Comparison of ENCODE assay signal across 1 fruit fly cellular context in genomic region chr2L:19142176-19142870, dm6.
TF ChIP-seq lines count a peak whose summit lies in the region.

No protein-coding gene starts in this region.

TF ChIP-seq in whole organism, embryonic, 481 proteins besides CTCF, POLR2A, EP300 and RAD21 (continued from another document):
- TF ChIP-seq ci (GFP tag; IDR thresholded peaks at IDR 0.05; lab: Robert Waterston, UW) = no peak
- no peak for TF ChIP-seq CG30403 (GFP tag; optimal IDR thresholded peaks at IDR 0.05; lab: Kevin White, UChicago)
- TF ChIP-seq MBD-R2 (GFP tag; IDR thresholded peaks at IDR 0.05; lab: Robert Waterston, UW) = no peak
- no peak for TF ChIP-seq ems (GFP tag; optimal IDR thresholded peaks at IDR 0.05; lab: Kevin White, UChicago)
- no peak for TF ChIP-seq CG34224 (GFP tag; IDR thresholded peaks at IDR 0.05; lab: Robert Waterston, UW; ENCODE audit: partially characterized antibody)
- no peak for TF ChIP-seq CG13624 (GFP tag; optimal IDR thresholded peaks at IDR 0.05; lab: Kevin White, UChicago)
- TF ChIP-seq CG4360 (GFP tag; IDR thresholded peaks at IDR 0.05; lab: Robert Waterston, UW) = 0 out of 2 replicates have a peak, but pooled peaks have one; percentile 9
- TF ChIP-seq pum (GFP tag; optimal IDR thresholded peaks at IDR 0.05; lab: Kevin White, UChicago) = no peak
- no peak for TF ChIP-seq CG8388 (GFP tag; optimal IDR thresholded peaks at IDR 0.05; lab: Kevin White, UChicago)
- no peak for TF ChIP-seq CG6689 (GFP tag; IDR thresholded peaks at IDR 0.05; lab: Robert Waterston, UW)
- no peak for TF ChIP-seq pnt (GFP tag; optimal IDR thresholded peaks at IDR 0.05; lab: Kevin White, UChicago)
- no peak for TF ChIP-seq CG12236 (GFP tag; optimal IDR thresholded peaks at IDR 0.05; lab: Kevin White, UChicago)
- no peak for TF ChIP-seq zfh1 (GFP tag; IDR thresholded peaks at IDR 0.05; lab: Robert Waterston, UW)
- no peak for TF ChIP-seq Asciz (GFP tag; optimal IDR thresholded peaks at IDR 0.05; lab: Kevin White, UChicago)
- no peak for TF ChIP-seq Mrtf (GFP tag; IDR thresholded peaks at IDR 0.05; lab: Robert Waterston, UW)
- no peak for TF ChIP-seq Ravus (GFP tag; IDR thresholded peaks at IDR 0.05; lab: Robert Waterston, UW)
- no peak for TF ChIP-seq Kr (GFP tag; optimal IDR thresholded peaks at IDR 0.05; lab: Kevin White, UChicago)
- TF ChIP-seq CG10321 (GFP tag; IDR thresholded peaks at IDR 0.05; lab: Robert Waterston, UW) = no peak
- no peak for TF ChIP-seq CG1792 (GFP tag; optimal IDR thresholded peaks at IDR 0.05; lab: Kevin White, UChicago)
- TF ChIP-seq CG10366 (GFP tag; IDR thresholded peaks at IDR 0.05; lab: Robert Waterston, UW) = no peak
- TF ChIP-seq aop (GFP tag; IDR thresholded peaks at IDR 0.05; lab: Robert Waterston, UW) = no peak
- TF ChIP-seq wor (GFP tag; IDR thresholded peaks at IDR 0.05; lab: Robert Waterston, UW) = no peak
- TF ChIP-seq CG2120 (GFP tag; optimal IDR thresholded peaks at IDR 0.05; lab: Kevin White, UChicago) = peak; percentile 34
- TF ChIP-seq vfl (GFP tag; optimal IDR thresholded peaks at IDR 0.05; lab: Kevin White, UChicago) = no peak
- no peak for TF ChIP-seq cad (GFP tag; optimal IDR thresholded peaks at IDR 0.05; lab: Kevin White, UChicago)
